Fruit fly (Drosophila melanogaster) whole organism, embryonic: ENCODE data around the gene Vm34Ca.

Experiments
- Atf6 ChIP-seq: fragments of 200-800 bp; sonication (Bioruptor generic); IDR thresholded peaks from 2 replicates; pipeline ENCODE4 v1.3.6; 2022; ENCODE audit warnings: missing biosample characterization, missing genetic modification characterization
- CG10147 ChIP-seq: fragments of 200-800 bp; sonication (Bioruptor generic); optimal IDR thresholded peaks from 2 replicates; lab custom pipeline; 2019; ENCODE audit warnings: missing biosample characterization, mild to moderate bottlenecking, missing genetic modification characterization, moderate library complexity
- CG11247 ChIP-seq: fragments of 200-800 bp; sonication (Bioruptor generic); IDR thresholded peaks from 2 replicates; pipeline ENCODE4 v1.3.6; 2022; ENCODE audit warnings: missing biosample characterization, missing genetic modification characterization
- CG14014 ChIP-seq: fragments of 200-800 bp; sonication (Bioruptor generic); IDR thresholded peaks from 2 replicates; pipeline ENCODE4 v1.3.6; 2022; ENCODE audit warnings: missing biosample characterization, missing genetic modification characterization
- CG14860 ChIP-seq: fragments of 200-800 bp; sonication (Bioruptor generic); IDR thresholded peaks from 3 replicates; pipeline ENCODE4 v1.3.6; 2022; ENCODE audit warnings: missing biosample characterization, missing genetic modification characterization; ENCODE audit not compliant: partially characterized antibody
- CG15696 ChIP-seq: fragments of 200-800 bp; sonication (Bioruptor generic); optimal IDR thresholded peaks from 2 replicates; lab custom pipeline; 2019; ENCODE audit warnings: missing biosample characterization, mild to moderate bottlenecking, missing genetic modification characterization, moderate library complexity
- CG17612 ChIP-seq: fragments of 200-800 bp; sonication (Bioruptor generic); IDR thresholded peaks from 2 replicates; pipeline ENCODE4 v1.3.6; 2022; ENCODE audit warnings: missing biosample characterization, missing genetic modification characterization
- CG18262 ChIP-seq: fragments of 200-800 bp; optimal IDR thresholded peaks from 3 replicates; lab custom pipeline; 2019; ENCODE audit warnings: missing biosample characterization, mild to moderate bottlenecking, missing genetic modification characterization, moderate library complexity
- CG30020 ChIP-seq: fragments of 200-800 bp; optimal IDR thresholded peaks from 2 replicates; lab custom pipeline; 2019; ENCODE audit warnings: missing biosample characterization, mild to moderate bottlenecking, missing genetic modification characterization, moderate library complexity
- CG3995 ChIP-seq: fragments of 200-800 bp; sonication (Bioruptor generic); optimal IDR thresholded peaks from 3 replicates; lab custom pipeline; 2016; ENCODE audit warnings: missing biosample characterization, missing genetic modification characterization
- CG42726 ChIP-seq: fragments of 200-800 bp; sonication (Bioruptor generic); IDR thresholded peaks from 2 replicates; pipeline ENCODE4 v1.3.6; 2022; ENCODE audit warnings: missing biosample characterization, missing genetic modification characterization; ENCODE audit not compliant: partially characterized antibody
- CG4282 ChIP-seq: fragments of 200-800 bp; sonication (Bioruptor generic); optimal IDR thresholded peaks from 2 replicates; lab custom pipeline; 2016; ENCODE audit warnings: missing biosample characterization, missing genetic modification characterization
- CG4360 ChIP-seq: fragments of 200-800 bp; sonication (Bioruptor generic); IDR thresholded peaks from 2 replicates; pipeline ENCODE4 v1.3.6; 2022; ENCODE audit warnings: missing biosample characterization, missing genetic modification characterization
- CG4424 ChIP-seq: fragments of 200-800 bp; sonication (Bioruptor generic); optimal IDR thresholded peaks from 3 replicates; lab custom pipeline; 2016; ENCODE audit warnings: missing biosample characterization, missing genetic modification characterization
- CG6654 ChIP-seq: fragments of 200-800 bp; sonication (Bioruptor generic); optimal IDR thresholded peaks from 2 replicates; lab custom pipeline; 2017; ENCODE audit warnings: missing biosample characterization, mild to moderate bottlenecking, missing genetic modification characterization
- CG6765 ChIP-seq: fragments of 200-800 bp; sonication (Bioruptor generic); optimal IDR thresholded peaks from 3 replicates; lab custom pipeline; 2017; ENCODE audit warnings: missing biosample characterization, mild to moderate bottlenecking, missing genetic modification characterization
- CG7372 ChIP-seq: fragments of 200-800 bp; sonication (Bioruptor generic); IDR thresholded peaks from 2 replicates; pipeline ENCODE4 v1.3.6; 2022; ENCODE audit warnings: missing biosample characterization, missing genetic modification characterization
- CG7556 ChIP-seq: fragments of 200-800 bp; sonication (Bioruptor generic); optimal IDR thresholded peaks from 2 replicates; lab custom pipeline; 2017; ENCODE audit warnings: missing biosample characterization, mild to moderate bottlenecking, missing genetic modification characterization
- CG8290 ChIP-seq, 3 experiments: fragments of 200-800 bp; sonication (Bioruptor generic); optimal IDR thresholded peaks; 2 replicates each; lab custom pipeline; 2016 to 2019; ENCODE audit warnings: missing biosample characterization in 3 of 3, missing genetic modification characterization in 3 of 3, mild to moderate bottlenecking in 2 of 3, moderate library complexity in 1 of 3
- CG9797 ChIP-seq: fragments of 200-800 bp; sonication (Bioruptor generic); optimal IDR thresholded peaks from 3 replicates; lab custom pipeline; 2018; ENCODE audit warnings: missing biosample characterization, mild to moderate bottlenecking, missing genetic modification characterization
- Chrac-16 ChIP-seq: fragments of 200-800 bp; sonication (Bioruptor generic); optimal IDR thresholded peaks from 3 replicates; lab custom pipeline; 2016; ENCODE audit warnings: missing biosample characterization, missing genetic modification characterization
- D19A ChIP-seq: fragments of 200-800 bp; optimal IDR thresholded peaks from 3 replicates; lab custom pipeline; 2019; ENCODE audit warnings: missing biosample characterization, mild to moderate bottlenecking, missing genetic modification characterization, moderate library complexity
- Deaf1 ChIP-seq: fragments of 200-800 bp; optimal IDR thresholded peaks from 3 replicates; lab custom pipeline; 2019; ENCODE audit warnings: missing biosample characterization, mild to moderate bottlenecking, missing genetic modification characterization, moderate library complexity
- Dll ChIP-seq: fragments of 200-800 bp; sonication (Bioruptor generic); IDR thresholded peaks from 4 replicates; pipeline ENCODE4 v1.3.6; 2022; ENCODE audit warnings: missing biosample characterization, missing genetic modification characterization; ENCODE audit not compliant: partially characterized antibody
- Elba2 ChIP-seq: fragments of 200-800 bp; sonication (Bioruptor generic); optimal IDR thresholded peaks from 3 replicates; lab custom pipeline; 2016; ENCODE audit warnings: missing biosample characterization, missing genetic modification characterization
- HLH3B ChIP-seq: fragments of 200-800 bp; sonication (Bioruptor generic); IDR thresholded peaks from 2 replicates; pipeline ENCODE4 v1.3.6; 2022; ENCODE audit warnings: missing biosample characterization, missing genetic modification characterization
- Hr3 ChIP-seq: fragments of 200-800 bp; sonication (Bioruptor generic); optimal IDR thresholded peaks from 3 replicates; lab custom pipeline; 2016; ENCODE audit warnings: missing biosample characterization, missing genetic modification characterization
- MBD-R2 ChIP-seq: fragments of 200-800 bp; sonication (Bioruptor generic); IDR thresholded peaks from 2 replicates; pipeline ENCODE4 v1.3.6; 2022; ENCODE audit warnings: missing biosample characterization, missing genetic modification characterization
- Oli ChIP-seq: fragments of 200-800 bp; sonication (Bioruptor generic); optimal IDR thresholded peaks from 2 replicates; lab custom pipeline; 2018; ENCODE audit warnings: missing biosample characterization, mild to moderate bottlenecking, missing genetic modification characterization, moderate library complexity
- Sin3A ChIP-seq: fragments of >200 bp; optimal IDR thresholded peaks from 2 replicates; lab custom pipeline; 2018
- Sox102F ChIP-seq: fragments of 200-800 bp; sonication (Bioruptor generic); optimal IDR thresholded peaks from 2 replicates; lab custom pipeline; 2018; ENCODE audit warnings: missing biosample characterization, mild to moderate bottlenecking, missing genetic modification characterization, moderate library complexity
- Tbp ChIP-seq: fragments of >200 bp; optimal IDR thresholded peaks from 2 replicates; lab custom pipeline; 2018; ENCODE audit warnings: missing biosample characterization, missing genetic modification characterization
- YL-1 ChIP-seq: fragments of 200-800 bp; sonication (Bioruptor generic); optimal IDR thresholded peaks from 3 replicates; lab custom pipeline; 2017; ENCODE audit warnings: missing biosample characterization, mild to moderate bottlenecking, missing genetic modification characterization
- ab ChIP-seq: fragments of 200-800 bp; sonication (Bioruptor generic); optimal IDR thresholded peaks from 2 replicates; lab custom pipeline; 2016; ENCODE audit warnings: missing biosample characterization, missing genetic modification characterization
- amos ChIP-seq: fragments of 200-800 bp; sonication (Bioruptor generic); IDR thresholded peaks from 2 replicates; pipeline ENCODE4 v1.3.6; 2022; ENCODE audit warnings: missing biosample characterization, missing genetic modification characterization; ENCODE audit not compliant: partially characterized antibody
- aop ChIP-seq: fragments of 200-800 bp; sonication (Bioruptor generic); IDR thresholded peaks from 2 replicates; pipeline ENCODE4 v1.3.6; 2022; ENCODE audit warnings: missing biosample characterization, missing genetic modification characterization
- chinmo ChIP-seq: fragments of 200-800 bp; sonication (Bioruptor generic); IDR thresholded peaks from 4 replicates; pipeline ENCODE4 v1.3.6; 2022; ENCODE audit warnings: missing biosample characterization, missing genetic modification characterization; ENCODE audit not compliant: partially characterized antibody
- dpn ChIP-seq, 2 experiments: fragments of 200-800 bp; sonication (Bioruptor generic); optimal IDR thresholded peaks; 3 replicates each; lab custom pipeline; 2016; ENCODE audit warnings: missing biosample characterization in 2 of 2, missing genetic modification characterization in 2 of 2
- dysf ChIP-seq: fragments of 200-800 bp; sonication (Bioruptor generic); IDR thresholded peaks from 3 replicates; pipeline ENCODE4 v1.3.6; 2022; ENCODE audit warnings: missing biosample characterization, missing genetic modification characterization
- emc ChIP-seq: fragments of 200-800 bp; sonication (Bioruptor generic); optimal IDR thresholded peaks from 2 replicates; lab custom pipeline; 2016; ENCODE audit warnings: missing biosample characterization, missing genetic modification characterization
- eve ChIP-seq, 2 experiments: fragments of >200 bp; optimal IDR thresholded peaks; 2 replicates each; lab custom pipeline; 2017; ENCODE audit warnings: missing biosample characterization in 2 of 2, missing genetic modification characterization in 2 of 2
- gce ChIP-seq: fragments of 200-800 bp; sonication (Bioruptor generic); IDR thresholded peaks from 3 replicates; pipeline ENCODE4 v1.3.6; 2022; ENCODE audit warnings: missing biosample characterization, missing genetic modification characterization
- ham ChIP-seq: fragments of 200-800 bp; sonication (Bioruptor generic); IDR thresholded peaks from 2 replicates; pipeline ENCODE4 v1.3.6; 2022; ENCODE audit warnings: missing biosample characterization, missing genetic modification characterization
- hb ChIP-seq: fragments of 200-800 bp; sonication (Bioruptor generic); IDR thresholded peaks from 3 replicates; pipeline ENCODE4 v1.3.6; 2022; ENCODE audit warnings: missing biosample characterization, missing genetic modification characterization; ENCODE audit not compliant: partially characterized antibody
- onecut ChIP-seq: fragments of 200-800 bp; sonication (Bioruptor generic); IDR thresholded peaks from 2 replicates; pipeline ENCODE4 v1.3.6; 2022; ENCODE audit warnings: missing biosample characterization, missing genetic modification characterization
- peb ChIP-seq: fragments of 200-800 bp; sonication (Bioruptor generic); IDR thresholded peaks from 2 replicates; pipeline ENCODE4 v1.3.6; 2022; ENCODE audit warnings: missing biosample characterization, missing genetic modification characterization
- sens ChIP-seq: fragments of 200-800 bp; sonication (Bioruptor generic); peaks from one replicate; lab custom pipeline; 2016; ENCODE audit warnings: missing biosample characterization, missing genetic modification characterization
- shn ChIP-seq: fragments of 200-800 bp; sonication (Bioruptor generic); optimal IDR thresholded peaks from 3 replicates; lab custom pipeline; 2016; ENCODE audit warnings: missing biosample characterization, missing genetic modification characterization
- slp2 ChIP-seq: fragments of 200-800 bp; sonication (Bioruptor generic); optimal IDR thresholded peaks from 2 replicates; lab custom pipeline; 2016; ENCODE audit warnings: missing biosample characterization, missing genetic modification characterization
- stc ChIP-seq: fragments of 200-800 bp; sonication (Bioruptor generic); IDR thresholded peaks from 2 replicates; pipeline ENCODE4 v1.3.6; 2022; ENCODE audit warnings: missing biosample characterization, missing genetic modification characterization
- trem ChIP-seq: fragments of 200-800 bp; optimal IDR thresholded peaks from 3 replicates; lab custom pipeline; 2019; ENCODE audit warnings: missing biosample characterization, mild to moderate bottlenecking, missing genetic modification characterization, moderate library complexity

Gene Vm34Ca

dm6 chr2L:13370762-13371161, 40.7 kb downstream of the Vm34Ca start, which contains the start of gene ND-B22 (continued):
- TF ChIP-seq D19A (tag; lab: Kevin White, UChicago) (peak; percentile 27), MBD-R2 (GFP tag; lab: Robert Waterston, UW) (peak; percentile 85), onecut (no peak), Atf6 (GFP tag; lab: Robert Waterston, UW) (0 out of 2 replicates have a peak, but pooled peaks have one; percentile 13), CG3995 (peak; percentile 32), eve (GFP tag; optimal IDR thresholded peaks at IDR 0.05; lab: Kevin White, UChicago) (no peak), stc (GFP tag; lab: Robert Waterston, UW) (no peak), CG42726 (GFP tag; lab: Robert Waterston, UW) (no peak), CG9797 (GFP tag; lab: Kevin White, UChicago) (no peak), hb (GFP tag; lab: Robert Waterston, UW) (0 out of 3 replicates have a peak, but pooled peaks have one; percentile 28), Hr3 (GFP tag; lab: Kevin White, UChicago) (peak; percentile 3), CG14860 (GFP tag; lab: Robert Waterston, UW) (no peak), Sin3A (lab: Kevin White, UChicago) (no peak), emc (no peak), CG6654 (no peak), Sox102F (GFP tag; lab: Kevin White, UChicago) (no peak), Dll (GFP tag; lab: Robert Waterston, UW) (peak; percentile 37; the same call in 1 of the 4 replicates), CG6765 (GFP tag; lab: Kevin White, UChicago) (no peak), CG4282 (GFP tag; lab: Kevin White, UChicago) (no peak), chinmo (GFP tag; lab: Robert Waterston, UW) (no peak), Chrac-16 (peak; percentile 15), CG18262 (tag; lab: Kevin White, UChicago) (peak; percentile 27), shn (GFP tag; lab: Kevin White, UChicago) (peak; percentile 6), Elba2 (GFP tag; lab: Kevin White, UChicago) (no peak), CG8290 (GFP tag; optimal IDR thresholded peaks at IDR 0.05; lab: Kevin White, UChicago) (no peak), CG8290 (tag; optimal IDR thresholded peaks at IDR 0.05; lab: Kevin White, UChicago) (peak in 1 of 2 experiments; percentile 49), slp2 (GFP tag; lab: Kevin White, UChicago) (no peak), CG17612 (GFP tag; lab: Robert Waterston, UW) (no peak), CG7556 (GFP tag; lab: Kevin White, UChicago) (peak; percentile 16), HLH3B (GFP tag; lab: Robert Waterston, UW) (no peak), YL-1 (GFP tag; lab: Kevin White, UChicago) (peak; percentile 84), CG7372 (GFP tag; lab: Robert Waterston, UW) (no peak), Tbp (GFP tag; lab: Kevin White, UChicago) (no peak), CG11247 (GFP tag; lab: Robert Waterston, UW) (peak; percentile 36; the same call in 1 of the 2 replicates), CG4360 (GFP tag; lab: Robert Waterston, UW) (peak; percentile 97), ham (no peak), Oli (tag; lab: Kevin White, UChicago) (no peak), CG14014 (peak; percentile 21; the same call in 1 of the 2 replicates), ab (GFP tag; lab: Kevin White, UChicago) (no peak), Deaf1 (tag; lab: Kevin White, UChicago) (no peak), peb (GFP tag; lab: Robert Waterston, UW) (no peak), trem (peak; percentile 39), dpn (GFP tag; optimal IDR thresholded peaks at IDR 0.05; lab: Kevin White, UChicago) (peak; percentile 38 to 51), dysf (GFP tag; lab: Robert Waterston, UW) (0 out of 3 replicates have a peak, but pooled peaks have one; percentile 5), amos (GFP tag; lab: Robert Waterston, UW) (peak; percentile 30; the same call in 1 of the 2 replicates), sens (GFP tag; lab: Kevin White, UChicago) (peak; percentile 64), CG15696 (no peak), aop (GFP tag; lab: Robert Waterston, UW) (no peak), gce (GFP tag; lab: Robert Waterston, UW) (no peak), CG10147 (GFP tag; lab: Kevin White, UChicago) (peak; percentile 17), CG4424 (peak; percentile 26), CG30020 (tag; lab: Kevin White, UChicago) (peak; percentile 43)
